Fruit fly (Drosophila melanogaster): ENCODE results near the gene Ccp84Ab.
A peak's percentile ranks its signal among the peaks of the same experiment; 100 is the strongest.

Gene Ccp84Ab

dm6 chr3R:6657278-6658246, 45.1 kb downstream of the Ccp84Ab start, which contains the start of the genes CG1307 and twr (continued):
- TF ChIP-seq CG10462 (GFP tag; optimal IDR thresholded peaks at IDR 0.05) (peak; percentile 28), pum (GFP tag; optimal IDR thresholded peaks at IDR 0.05) (no peak), gsb-n (tag; optimal IDR thresholded peaks at IDR 0.05) (no peak), zfh1 (GFP tag; IDR thresholded peaks at IDR 0.05) (peak; percentile 31; the same call in 1 of the 3 replicates), ssp (GFP tag; IDR thresholded peaks at IDR 0.05) (peak; percentile 51; the same call in 1 of the 2 replicates), CG12942 (GFP tag; optimal IDR thresholded peaks at IDR 0.05) (no peak), CG18262 (tag; optimal IDR thresholded peaks at IDR 0.05) (no peak), CG15073 (GFP tag; optimal IDR thresholded peaks at IDR 0.05) (no peak), Dad (GFP tag; optimal IDR thresholded peaks at IDR 0.05) (no peak), Dfd (GFP tag; optimal IDR thresholded peaks at IDR 0.05) (no peak), NfI (GFP tag; optimal IDR thresholded peaks at IDR 0.05) (no peak), CG13296 (GFP tag; optimal IDR thresholded peaks at IDR 0.05) (peak; percentile 9), CG11695 (GFP tag; IDR thresholded peaks at IDR 0.05) (0 out of 3 replicates have a peak, but pooled peaks have one; percentile 9), CG31388 (GFP tag; optimal IDR thresholded peaks at IDR 0.05) (no peak), br (optimal IDR thresholded peaks at IDR 0.05) (no peak), CG4424 (GFP tag; optimal IDR thresholded peaks at IDR 0.05) (no peak), emc (GFP tag; optimal IDR thresholded peaks at IDR 0.05) (no peak), Aef1 (GFP tag; IDR thresholded peaks at IDR 0.05) (peak; percentile 24; the same call in 1 of the 3 replicates), Tbp (GFP tag; optimal IDR thresholded peaks at IDR 0.05) (no peak), CG1024 (GFP tag; IDR thresholded peaks at IDR 0.05) (peak; percentile 8; the same call in 1 of the 2 replicates), CG17612 (GFP tag; IDR thresholded peaks at IDR 0.05) (no peak), sima (GFP tag; optimal IDR thresholded peaks at IDR 0.05) (no peak), dati (GFP tag; IDR thresholded peaks at IDR 0.05) (no peak), Hr39 (optimal IDR thresholded peaks at IDR 0.05) (no peak), bsh (GFP tag; optimal IDR thresholded peaks at IDR 0.05) (peak in 1 of 2 experiments; percentile 50), CG2875 (GFP tag; optimal IDR thresholded peaks at IDR 0.05) (no peak), ham (GFP tag; IDR thresholded peaks at IDR 0.05) (no peak), CG18476 (GFP tag; optimal IDR thresholded peaks at IDR 0.05) (no peak), ro (GFP tag; IDR thresholded peaks at IDR 0.05) (no peak), CG33213 (GFP tag; optimal IDR thresholded peaks at IDR 0.05) (peak; percentile 9), CG3163 (GFP tag; optimal IDR thresholded peaks at IDR 0.05) (no peak), CG11560 (tag; IDR thresholded peaks at IDR 0.05) (no peak), CG2120 (GFP tag; optimal IDR thresholded peaks at IDR 0.05) (peak; percentile 7), odd (GFP tag; optimal IDR thresholded peaks at IDR 0.05) (no peak), HmgD (GFP tag; optimal IDR thresholded peaks at IDR 0.05) (no peak), HLHmδ (GFP tag; optimal IDR thresholded peaks at IDR 0.05) (no peak), shn (GFP tag; optimal IDR thresholded peaks at IDR 0.05) (no peak), CG6272 (GFP tag; IDR thresholded peaks at IDR 0.05) (no peak), GATAe (GFP tag; conservative IDR thresholded peaks at IDR 0.05) (no peak), disco-r (GFP tag; optimal IDR thresholded peaks at IDR 0.05) (no peak), Bteb2 (GFP tag; optimal IDR thresholded peaks at IDR 0.05) (no peak), CG2129 (GFP tag; IDR thresholded peaks at IDR 0.05; ENCODE audit: partially characterized antibody) (no peak), CG32772 (GFP tag; IDR thresholded peaks at IDR 0.05) (no peak), chif (GFP tag; optimal IDR thresholded peaks at IDR 0.05) (no peak), lbe (GFP tag; optimal IDR thresholded peaks at IDR 0.05) (no peak), CG17385 (GFP tag; optimal IDR thresholded peaks at IDR 0.05) (no peak), wdn (GFP tag; IDR thresholded peaks at IDR 0.05) (0 out of 2 replicates have a peak, but pooled peaks have one; percentile 6), CG31441 (GFP tag; IDR thresholded peaks at IDR 0.05) (no peak; the same call in 1 of the 2 replicates), az2 (GFP tag; optimal IDR thresholded peaks at IDR 0.05) (peak; percentile 6), Atf-2 (GFP tag; optimal IDR thresholded peaks at IDR 0.05) (no peak), CG7987 (GFP tag; optimal IDR thresholded peaks at IDR 0.05) (peak; percentile 5)

Measured in whole organism, embryonic.